Worm (Caenorhabditis elegans): ENCODE data around the gene C18H7.11.

Gene C18H7.11

DNA sequence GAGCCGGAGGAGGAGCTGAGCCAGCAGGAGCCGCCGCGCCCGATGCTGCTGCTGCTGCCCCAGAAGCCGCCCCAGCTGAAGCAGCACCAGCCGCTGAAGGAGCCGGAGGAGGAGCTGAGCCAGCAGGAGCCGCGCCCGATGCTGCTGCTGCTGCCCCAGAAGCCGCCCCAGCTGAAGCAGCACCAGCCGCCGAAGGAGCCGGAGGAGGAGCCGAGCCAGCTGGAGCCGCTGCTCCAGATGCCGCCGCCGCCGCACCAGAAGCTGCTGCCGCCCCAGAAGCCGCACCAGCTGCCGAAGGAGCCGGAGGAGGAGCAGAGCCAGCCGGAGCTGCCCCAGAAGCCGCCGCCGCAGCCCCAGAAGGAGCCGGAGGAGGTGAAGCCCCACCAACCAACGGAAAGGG is 8.7 kb downstream of the C18H7.11 start:
- TF ChIP-seq ztf-29 (GFP tag; IDR thresholded peaks at IDR 0.05) (no peak), ref-1 (GFP tag; conservative IDR thresholded peaks at IDR 0.05) (no peak), med-1 (GFP tag; optimal IDR thresholded peaks at IDR 0.05; ENCODE audit: insufficient read depth) (no peak), flt-1 (GFP tag; IDR thresholded peaks at IDR 0.05) (no peak), ztf-23 (GFP tag; IDR thresholded peaks at IDR 0.05) (no peak), klf-2 (GFP tag; conservative IDR thresholded peaks at IDR 0.05) (no peak), tab-1 (GFP tag; IDR thresholded peaks at IDR 0.05) (no peak), T22C8.4 (GFP tag; IDR thresholded peaks at IDR 0.05) (no peak), cog-1 (tag; optimal IDR thresholded peaks at IDR 0.05) (no peak)

DNA sequence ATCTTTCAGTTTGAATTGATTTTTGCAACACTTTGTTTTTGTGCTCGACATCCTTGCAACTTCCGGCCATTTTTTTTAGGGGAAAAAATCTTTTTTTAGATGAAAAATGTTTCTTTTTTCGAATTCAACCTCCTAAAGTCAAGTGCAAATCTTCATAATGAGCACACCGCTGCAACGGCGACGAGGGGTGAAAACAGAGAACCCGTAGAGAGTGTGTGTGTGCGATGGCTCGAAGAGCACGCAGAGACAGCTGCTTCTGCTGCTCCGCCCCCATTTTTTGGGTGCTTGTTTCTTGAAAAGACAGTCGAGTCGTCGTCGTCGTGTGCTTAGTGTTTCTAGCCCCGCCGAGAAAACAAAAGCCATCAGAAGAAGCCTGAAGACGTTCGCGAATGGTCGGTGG is 9.4 kb downstream of the C18H7.11 start, which contains the start of gene inx-18:
Gene inx-18 (plus strand): TSS at position 301 of the 400 bp plus-strand sequence.
- TF ChIP-seq tab-1 (GFP tag; IDR thresholded peaks at IDR 0.05) (no peak), flt-1 (GFP tag; IDR thresholded peaks at IDR 0.05) (no peak), ztf-23 (GFP tag; IDR thresholded peaks at IDR 0.05) (no peak), med-1 (GFP tag; optimal IDR thresholded peaks at IDR 0.05; ENCODE audit: insufficient read depth) (no peak)

ce11 chrIV:607628-608027 is 10.9 kb downstream of the C18H7.11 start:
- TF ChIP-seq med-1 (GFP tag; optimal IDR thresholded peaks at IDR 0.05; ENCODE audit: insufficient read depth) (no peak), cog-1 (tag; optimal IDR thresholded peaks at IDR 0.05) (no peak), flt-1 (GFP tag; IDR thresholded peaks at IDR 0.05) (no peak), ref-1 (GFP tag; conservative IDR thresholded peaks at IDR 0.05) (no peak), klf-2 (GFP tag; conservative IDR thresholded peaks at IDR 0.05) (no peak), tab-1 (GFP tag; IDR thresholded peaks at IDR 0.05) (no peak), ztf-23 (GFP tag; IDR thresholded peaks at IDR 0.05) (no peak), T22C8.4 (GFP tag; IDR thresholded peaks at IDR 0.05) (no peak), ztf-29 (GFP tag; IDR thresholded peaks at IDR 0.05) (no peak)

DNA sequence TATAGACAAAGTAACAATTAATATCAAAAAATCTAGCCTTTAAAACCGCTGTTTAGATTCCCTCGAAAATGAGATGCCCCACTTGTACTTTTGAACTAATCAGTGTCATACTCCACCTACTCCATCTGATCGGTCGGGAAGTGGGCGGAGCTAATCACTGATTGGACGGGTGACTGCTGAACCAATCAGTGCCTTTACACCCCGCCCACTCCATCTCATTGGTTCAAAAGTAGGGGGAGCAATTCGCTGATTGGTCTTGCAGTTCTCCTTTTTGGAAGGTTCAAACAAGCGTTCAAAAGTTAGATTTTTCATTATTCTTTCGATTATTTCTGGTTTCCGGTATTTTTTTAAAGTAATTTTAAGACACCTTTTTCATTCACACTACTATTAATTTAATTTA is 16.5 kb downstream of the C18H7.11 start:
- TF ChIP-seq flt-1 (GFP tag; IDR thresholded peaks at IDR 0.05) (no peak), ztf-29 (GFP tag; IDR thresholded peaks at IDR 0.05) (no peak), cog-1 (tag; optimal IDR thresholded peaks at IDR 0.05) (no peak), tab-1 (GFP tag; IDR thresholded peaks at IDR 0.05) (no peak), klf-2 (GFP tag; conservative IDR thresholded peaks at IDR 0.05) (no peak), ztf-23 (GFP tag; IDR thresholded peaks at IDR 0.05) (no peak), med-1 (GFP tag; optimal IDR thresholded peaks at IDR 0.05; ENCODE audit: insufficient read depth) (no peak), T22C8.4 (GFP tag; IDR thresholded peaks at IDR 0.05) (no peak), ref-1 (GFP tag; conservative IDR thresholded peaks at IDR 0.05) (no peak)

DNA sequence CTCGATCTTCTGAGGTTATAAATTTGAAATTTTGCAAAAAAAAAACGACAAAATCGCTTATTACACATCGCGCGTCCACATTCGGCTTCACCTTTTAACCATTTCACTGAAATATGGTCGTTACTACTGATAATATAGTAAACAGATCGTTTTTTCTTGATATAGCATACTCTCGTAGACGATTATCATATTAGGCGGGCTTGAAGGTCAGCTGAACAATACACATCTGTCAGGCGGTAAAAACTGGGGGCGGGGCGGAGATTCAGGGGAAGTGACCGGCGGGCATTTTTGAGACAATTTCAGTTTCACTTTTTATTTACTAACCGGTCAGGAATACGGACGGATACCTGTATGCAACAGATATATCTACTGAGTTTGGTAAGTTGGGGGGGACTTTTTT is 18.5 kb downstream of the C18H7.11 start, which contains the start of gene C18H7.1:
Gene C18H7.1 (plus strand): TSS at position 301 of the 400 bp plus-strand sequence.
- TF ChIP-seq cog-1 (tag; optimal IDR thresholded peaks at IDR 0.05) (no peak), tab-1 (GFP tag; IDR thresholded peaks at IDR 0.05) (no peak), flt-1 (GFP tag; IDR thresholded peaks at IDR 0.05) (no peak), ref-1 (GFP tag; conservative IDR thresholded peaks at IDR 0.05) (no peak), T22C8.4 (GFP tag; IDR thresholded peaks at IDR 0.05) (no peak), med-1 (GFP tag; optimal IDR thresholded peaks at IDR 0.05; ENCODE audit: insufficient read depth) (no peak), ztf-29 (GFP tag; IDR thresholded peaks at IDR 0.05) (no peak), klf-2 (GFP tag; conservative IDR thresholded peaks at IDR 0.05) (no peak), ztf-23 (GFP tag; IDR thresholded peaks at IDR 0.05) (no peak)

DNA sequence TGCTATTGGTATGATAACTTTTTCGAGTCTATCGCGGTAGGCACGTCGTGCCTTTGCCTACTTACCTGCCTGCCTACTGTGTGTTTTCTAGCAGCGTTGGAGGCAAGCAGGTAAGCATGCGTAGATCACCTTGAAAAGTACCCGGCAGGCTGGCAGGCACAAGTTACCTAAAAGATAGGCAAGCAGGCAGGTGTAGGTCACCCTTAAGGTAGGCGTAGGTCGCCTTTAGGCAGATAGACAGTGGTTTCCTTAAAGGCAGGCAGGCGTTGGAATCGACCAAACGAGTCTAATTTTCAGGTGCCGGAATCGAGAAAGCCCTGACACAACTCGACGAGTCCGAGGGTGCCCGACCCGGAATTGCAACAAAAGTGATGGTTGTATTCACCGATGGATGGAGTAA is 23.1 kb downstream of the C18H7.11 start:
- TF ChIP-seq klf-2 (GFP tag; conservative IDR thresholded peaks at IDR 0.05), result no peak
- no peak for TF ChIP-seq med-1 (GFP tag; optimal IDR thresholded peaks at IDR 0.05; ENCODE audit: insufficient read depth)
- no peak for TF ChIP-seq flt-1 (GFP tag; IDR thresholded peaks at IDR 0.05)
- TF ChIP-seq ztf-23 (GFP tag; IDR thresholded peaks at IDR 0.05), result no peak
- TF ChIP-seq tab-1 (GFP tag; IDR thresholded peaks at IDR 0.05), result no peak
- TF ChIP-seq ref-1 (GFP tag; conservative IDR thresholded peaks at IDR 0.05), result no peak
- TF ChIP-seq ztf-29 (GFP tag; IDR thresholded peaks at IDR 0.05), result no peak
- no peak for TF ChIP-seq cog-1 (tag; optimal IDR thresholded peaks at IDR 0.05)
- no peak for TF ChIP-seq T22C8.4 (GFP tag; IDR thresholded peaks at IDR 0.05)

DNA sequence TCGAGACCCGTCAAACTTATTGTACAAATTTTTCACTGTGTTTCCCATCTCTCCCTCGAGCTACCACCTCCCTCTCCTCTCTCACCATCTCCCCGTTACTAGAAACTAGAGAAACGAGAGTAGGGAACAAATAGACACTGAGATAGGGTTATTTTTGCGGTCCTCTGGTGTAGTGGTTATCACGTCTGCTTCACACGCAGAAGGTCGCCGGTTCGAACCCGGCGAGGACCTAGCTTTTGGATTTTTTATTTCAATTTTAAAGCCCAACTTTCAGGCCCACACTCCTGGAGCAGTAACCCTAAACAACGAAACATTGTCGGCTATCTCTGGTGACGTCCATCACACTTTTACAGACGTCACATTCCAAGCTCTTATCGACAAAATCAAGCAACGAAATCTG is 23.6 kb downstream of the C18H7.11 start:
- TF ChIP-seq ztf-23 (GFP tag; IDR thresholded peaks at IDR 0.05) (peak; percentile 89), klf-2 (GFP tag; conservative IDR thresholded peaks at IDR 0.05) (peak; percentile 74; the same call in 1 of the 2 replicates), cog-1 (tag; optimal IDR thresholded peaks at IDR 0.05) (peak; percentile 75), ref-1 (GFP tag; conservative IDR thresholded peaks at IDR 0.05) (peak; percentile 76), T22C8.4 (GFP tag; IDR thresholded peaks at IDR 0.05) (peak; percentile 88), flt-1 (GFP tag; IDR thresholded peaks at IDR 0.05) (peak; percentile 94), med-1 (GFP tag; optimal IDR thresholded peaks at IDR 0.05; ENCODE audit: insufficient read depth) (peak; percentile 64), tab-1 (GFP tag; IDR thresholded peaks at IDR 0.05) (peak; percentile 90), ztf-29 (GFP tag; IDR thresholded peaks at IDR 0.05) (peak; percentile 70; the same call in 1 of the 2 replicates)

DNA sequence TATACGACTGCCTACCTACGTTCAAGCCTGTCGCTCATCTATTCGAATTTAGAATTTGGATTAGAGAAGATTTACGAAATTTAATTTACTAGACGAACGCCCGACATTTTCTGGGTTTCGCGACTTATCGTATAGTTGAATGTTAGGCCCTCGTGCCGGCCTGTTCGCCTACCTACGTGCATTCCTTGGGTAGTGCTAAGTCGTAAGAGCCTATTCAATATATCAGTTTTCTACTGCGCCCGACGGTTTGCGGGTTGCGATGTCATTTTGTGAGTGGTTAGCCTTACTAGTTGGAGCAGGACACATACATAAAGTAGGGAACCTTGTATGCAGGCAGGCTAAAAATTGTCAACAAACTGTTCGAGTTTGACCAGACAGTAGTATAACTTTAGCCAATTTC is 26.3 kb downstream of the C18H7.11 start:
- TF ChIP-seq med-1 (GFP tag; optimal IDR thresholded peaks at IDR 0.05; ENCODE audit: insufficient read depth), result no peak

DNA sequence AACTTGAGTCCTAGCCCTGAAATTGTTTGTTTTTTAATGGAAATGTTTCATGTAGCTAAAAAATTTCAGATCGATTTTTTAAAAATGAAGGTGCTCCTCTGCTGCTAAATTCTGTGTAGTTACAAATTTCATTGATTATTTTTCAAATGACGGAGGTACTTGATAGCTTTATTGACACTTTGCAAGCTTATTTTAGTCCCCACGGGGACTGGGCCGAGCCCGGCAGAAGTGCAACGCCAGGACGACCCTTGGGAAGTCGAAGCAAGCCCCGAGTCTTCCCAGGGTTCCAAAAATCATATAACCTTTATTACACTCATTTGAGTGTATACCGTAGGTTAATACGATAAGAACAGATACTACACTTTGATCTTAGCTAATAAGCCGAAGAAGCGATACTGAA is 27.2 kb downstream of the C18H7.11 start:
- no peak for TF ChIP-seq flt-1 (GFP tag; IDR thresholded peaks at IDR 0.05)
- no peak for TF ChIP-seq tab-1 (GFP tag; IDR thresholded peaks at IDR 0.05)
- no peak for TF ChIP-seq med-1 (GFP tag; optimal IDR thresholded peaks at IDR 0.05; ENCODE audit: insufficient read depth)
- no peak for TF ChIP-seq cog-1 (tag; optimal IDR thresholded peaks at IDR 0.05)
- no peak for TF ChIP-seq ztf-29 (GFP tag; IDR thresholded peaks at IDR 0.05)
- no peak for TF ChIP-seq ztf-23 (GFP tag; IDR thresholded peaks at IDR 0.05)
- TF ChIP-seq klf-2 (GFP tag; conservative IDR thresholded peaks at IDR 0.05), result no peak
- TF ChIP-seq T22C8.4 (GFP tag; IDR thresholded peaks at IDR 0.05), result no peak
- no peak for TF ChIP-seq ref-1 (GFP tag; conservative IDR thresholded peaks at IDR 0.05)

- no peak for TF ChIP-seq ztf-29 (GFP tag; IDR thresholded peaks at IDR 0.05)
- no peak for TF ChIP-seq tab-1 (GFP tag; IDR thresholded peaks at IDR 0.05)
- no peak for TF ChIP-seq ztf-23 (GFP tag; IDR thresholded peaks at IDR 0.05)
These were observed 29.3 kb downstream of the C18H7.11 start for ce11 chrIV:625947-626548.

Data from whole organism, midembryonic.